Worm (Caenorhabditis elegans) whole organism, L2 larva: Measurements from ENCODE around the gene eral-1.
A peak's percentile ranks its signal among the peaks of the same experiment; 100 is the strongest.

Experiments used
- C34F6.9 ChIP-seq: fragments of 150-350 bp; optimal IDR thresholded peaks from 2 replicates; lab custom pipeline; 2014; ENCODE audit warnings: missing biosample characterization, missing genetic modification characterization
- F13H6.1 ChIP-seq: sonication (generic microtip); optimal IDR thresholded peaks from 2 replicates; lab custom pipeline; 2016; ENCODE audit warnings: missing genetic modification characterization, missing compliant biosample characterization
- R02D3.7 ChIP-seq: fragments of 150-350 bp; optimal IDR thresholded peaks from 2 replicates; lab custom pipeline; 2014; ENCODE audit warnings: missing biosample characterization, missing genetic modification characterization
- ZK546.5 ChIP-seq: sonication (generic microtip); optimal IDR thresholded peaks from 2 replicates; lab custom pipeline; 2017; ENCODE audit warnings: missing biosample characterization, missing genetic modification characterization
- aly-2 ChIP-seq: fragments of 150-350 bp; optimal IDR thresholded peaks from 2 replicates; lab custom pipeline; 2014; ENCODE audit warnings: missing biosample characterization, missing genetic modification characterization
- ama-1 ChIP-seq: fragments of 150-350 bp; optimal IDR thresholded peaks from 2 replicates; lab custom pipeline; 2018; ENCODE audit warnings: inconsistent platforms
- blmp-1 ChIP-seq: sonication (generic microtip); optimal IDR thresholded peaks from 2 replicates; lab custom pipeline; 2017; ENCODE audit warnings: missing genetic modification characterization, mild to moderate bottlenecking, missing compliant biosample characterization, antibody characterized with exemption, moderate library complexity; ENCODE audit not compliant: insufficient read depth
- ceh-16 ChIP-seq: fragments of 150-350 bp; optimal IDR thresholded peaks from 2 replicates; lab custom pipeline; 2014; ENCODE audit warnings: missing biosample characterization, missing genetic modification characterization
- ceh-82 ChIP-seq: fragments of 150-350 bp; optimal IDR thresholded peaks from 2 replicates; lab custom pipeline; 2014; ENCODE audit warnings: missing biosample characterization, missing genetic modification characterization
- crh-2 ChIP-seq: sonication (generic microtip); optimal IDR thresholded peaks from 2 replicates; lab custom pipeline; 2017; ENCODE audit warnings: missing biosample characterization, missing genetic modification characterization
- dmd-4 ChIP-seq: sonication (generic microtip); optimal IDR thresholded peaks from 2 replicates; lab custom pipeline; 2017; ENCODE audit warnings: missing biosample characterization, missing genetic modification characterization
- egl-27 ChIP-seq: sonication (generic microtip); optimal IDR thresholded peaks from 3 replicates; lab custom pipeline; 2017; ENCODE audit warnings: missing biosample characterization, missing genetic modification reagents, missing genetic modification characterization
- elt-1 ChIP-seq: fragments of 150-350 bp; optimal IDR thresholded peaks from 2 replicates; lab custom pipeline; 2014; ENCODE audit warnings: missing biosample characterization, missing genetic modification characterization
- fos-1 ChIP-seq: fragments of 150-350 bp; optimal IDR thresholded peaks from 2 replicates; lab custom pipeline; 2014; ENCODE audit warnings: missing biosample characterization, missing genetic modification characterization
- gmeb-1 ChIP-seq: fragments of 150-350 bp; optimal IDR thresholded peaks from 2 replicates; lab custom pipeline; 2014; ENCODE audit warnings: missing biosample characterization, missing genetic modification characterization
- lin-13 ChIP-seq: fragments of 150-350 bp; optimal IDR thresholded peaks from 2 replicates; lab custom pipeline; 2014; ENCODE audit warnings: missing biosample characterization, missing genetic modification reagents, missing genetic modification characterization
- lin-39 ChIP-seq: fragments of 150-350 bp; optimal IDR thresholded peaks from 2 replicates; lab custom pipeline; 2014; ENCODE audit warnings: missing biosample characterization, missing genetic modification reagents, missing genetic modification characterization
- lsy-2 ChIP-seq, 2 experiments: fragments of 150-350 bp in 1 of 2; sonication (generic microtip) in 1 of 2; optimal IDR thresholded peaks; 2 replicates each; lab custom pipeline; 2014 to 2017; ENCODE audit warnings: missing biosample characterization in 2 of 2, missing genetic modification characterization in 2 of 2
- mab-5 ChIP-seq: fragments of 150-350 bp; optimal IDR thresholded peaks from 2 replicates; lab custom pipeline; 2014; ENCODE audit warnings: missing biosample characterization, missing genetic modification characterization
- mbf-1 ChIP-seq: sonication (generic microtip); optimal IDR thresholded peaks from 2 replicates; lab custom pipeline; 2017; ENCODE audit warnings: missing biosample characterization, missing genetic modification characterization
- mdl-1 ChIP-seq, 2 experiments: fragments of 150-350 bp in 1 of 2; sonication (generic microtip) in 1 of 2; optimal IDR thresholded peaks; 2 replicates each; lab custom pipeline; 2017; ENCODE audit warnings: missing biosample characterization in 2 of 2, missing genetic modification characterization in 2 of 2
- nhr-10 ChIP-seq: sonication (generic microtip); optimal IDR thresholded peaks from 2 replicates; lab custom pipeline; 2017; ENCODE audit warnings: missing biosample characterization, missing genetic modification characterization
- nhr-11 ChIP-seq: fragments of 150-350 bp; optimal IDR thresholded peaks from 2 replicates; lab custom pipeline; 2014; ENCODE audit warnings: missing biosample characterization, missing genetic modification characterization
- nhr-12 ChIP-seq: fragments of 150-350 bp; optimal IDR thresholded peaks from 2 replicates; lab custom pipeline; 2014; ENCODE audit warnings: missing biosample characterization, missing genetic modification characterization
- nhr-129 ChIP-seq: fragments of 150-350 bp; optimal IDR thresholded peaks from 2 replicates; lab custom pipeline; 2014; ENCODE audit warnings: missing biosample characterization, missing genetic modification characterization
- nhr-21 ChIP-seq: fragments of 150-350 bp; optimal IDR thresholded peaks from 2 replicates; lab custom pipeline; 2014; ENCODE audit warnings: missing biosample characterization, missing genetic modification characterization
- nhr-23 ChIP-seq: fragments of 150-350 bp; optimal IDR thresholded peaks from 2 replicates; lab custom pipeline; 2014; ENCODE audit warnings: missing biosample characterization, missing genetic modification reagents, missing genetic modification characterization
- nhr-237 ChIP-seq: fragments of 150-350 bp; optimal IDR thresholded peaks from 2 replicates; lab custom pipeline; 2014; ENCODE audit warnings: missing biosample characterization, missing genetic modification characterization
- nhr-25 ChIP-seq: fragments of 150-350 bp; sonication (generic microtip); optimal IDR thresholded peaks from 3 replicates; lab custom pipeline; 2014; ENCODE audit warnings: missing biosample characterization, missing genetic modification characterization
- nhr-6 ChIP-seq: fragments of 150-350 bp; optimal IDR thresholded peaks from 2 replicates; lab custom pipeline; 2014; ENCODE audit warnings: missing biosample characterization, missing genetic modification characterization
- nhr-77 ChIP-seq: fragments of 150-350 bp; optimal IDR thresholded peaks from 2 replicates; lab custom pipeline; 2014; ENCODE audit warnings: missing biosample characterization, missing genetic modification characterization
- peb-1 ChIP-seq: fragments of 150-350 bp; optimal IDR thresholded peaks from 2 replicates; lab custom pipeline; 2014; ENCODE audit warnings: missing biosample characterization, missing genetic modification characterization
- sem-4 ChIP-seq: fragments of 150-350 bp; optimal IDR thresholded peaks from 2 replicates; lab custom pipeline; 2014; ENCODE audit warnings: missing biosample characterization, missing genetic modification reagents, missing genetic modification characterization
- skn-1 ChIP-seq: sonication (generic microtip); optimal IDR thresholded peaks from 2 replicates; lab custom pipeline; 2017; ENCODE audit warnings: missing biosample characterization, missing genetic modification characterization
- sma-3 ChIP-seq: sonication (generic microtip); optimal IDR thresholded peaks from 2 replicates; lab custom pipeline; 2016; ENCODE audit warnings: missing genetic modification reagents, missing genetic modification characterization, missing compliant biosample characterization
- sma-9 ChIP-seq, 2 experiments: fragments of 150-350 bp in 1 of 2; sonication (generic microtip) in 1 of 2; optimal IDR thresholded peaks; 2 replicates each; lab custom pipeline; 2014 to 2016; ENCODE audit warnings: missing genetic modification characterization in 2 of 2, mild to moderate bottlenecking in 1 of 2, missing biosample characterization in 1 of 2, missing compliant biosample characterization in 1 of 2, missing genetic modification reagents in 1 of 2, moderate library complexity in 1 of 2
- snpc-4 ChIP-seq: fragments of 150-350 bp; optimal IDR thresholded peaks from 2 replicates; lab custom pipeline; 2014; ENCODE audit warnings: missing biosample characterization, missing genetic modification characterization
- unc-39 ChIP-seq: fragments of 150-350 bp; optimal IDR thresholded peaks from 2 replicates; lab custom pipeline; 2014; ENCODE audit warnings: missing biosample characterization, missing genetic modification characterization
- unc-55 ChIP-seq: fragments of 150-350 bp; sonication (generic microtip); optimal IDR thresholded peaks from 3 replicates; lab custom pipeline; 2014; ENCODE audit warnings: missing biosample characterization, missing genetic modification reagents, missing genetic modification characterization
- unc-62 ChIP-seq: fragments of 150-350 bp; optimal IDR thresholded peaks from 2 replicates; lab custom pipeline; 2014; ENCODE audit warnings: missing biosample characterization, missing genetic modification reagents, missing genetic modification characterization
- zag-1 ChIP-seq: fragments of 150-350 bp; optimal IDR thresholded peaks from 2 replicates; lab custom pipeline; 2014; ENCODE audit warnings: missing biosample characterization, missing genetic modification characterization
- ztf-1 ChIP-seq: fragments of 200-800 bp; sonication (Bioruptor generic); conservative IDR thresholded peaks from 2 replicates; pipeline ENCODE4 v1.3.6; 2022; ENCODE audit warnings: missing genetic modification characterization, missing compliant biosample characterization
- ztf-11 ChIP-seq: sonication (generic microtip); optimal IDR thresholded peaks from 2 replicates; lab custom pipeline; 2017; ENCODE audit warnings: missing biosample characterization, missing genetic modification characterization
- ztf-4 ChIP-seq: fragments of 150-350 bp; optimal IDR thresholded peaks from 2 replicates; lab custom pipeline; 2014; ENCODE audit warnings: missing biosample characterization, missing genetic modification characterization

Gene eral-1

ce11 chrII:9605954-9606353 lies 16.4 kb upstream of the eral-1 start (continued):
- TF ChIP-seq nhr-77 (tag; lab: Kevin White, UChicago) (no peak), peb-1 (tag; lab: Kevin White, UChicago) (no peak), nhr-237 (tag; lab: Kevin White, UChicago) (no peak)

- TF ChIP-seq nhr-11 (tag; lab: Kevin White, UChicago): no peak
- TF ChIP-seq ama-1: no peak
- no peak for TF ChIP-seq egl-27 (tag; lab: Kevin White, UChicago)
- no peak for TF ChIP-seq ceh-82 (tag; lab: Kevin White, UChicago)
- TF ChIP-seq R02D3.7 (tag; lab: Kevin White, UChicago): no peak
- no peak for TF ChIP-seq gmeb-1 (tag; lab: Kevin White, UChicago)
- no peak for TF ChIP-seq F13H6.1
- TF ChIP-seq zag-1: no peak
- no peak for TF ChIP-seq peb-1 (tag; lab: Kevin White, UChicago)
- no peak for TF ChIP-seq sem-4
- TF ChIP-seq mab-5 (tag; lab: Kevin White, UChicago): no peak
- TF ChIP-seq nhr-129 (tag; lab: Kevin White, UChicago): peak; percentile 65
- no peak for TF ChIP-seq ztf-4 (tag; lab: Kevin White, UChicago)
- TF ChIP-seq nhr-21: no peak
- no peak for TF ChIP-seq nhr-10
- TF ChIP-seq nhr-23 (tag; lab: Kevin White, UChicago): no peak
- no peak for TF ChIP-seq fos-1 (tag; lab: Kevin White, UChicago)
- TF ChIP-seq ztf-1 (GFP tag; lab: Robert Waterston, UW): no peak
- TF ChIP-seq nhr-237 (tag; lab: Kevin White, UChicago): no peak
- TF ChIP-seq mbf-1 (tag; lab: Kevin White, UChicago): no peak
- no peak for TF ChIP-seq elt-1 (tag; lab: Kevin White, UChicago)
- peak in 1 of 2 experiments; percentile 20 for TF ChIP-seq lsy-2 (tag; optimal IDR thresholded peaks at IDR 0.05; lab: Kevin White, UChicago)
- TF ChIP-seq nhr-77 (tag; lab: Kevin White, UChicago): no peak
- no peak for TF ChIP-seq unc-62
- TF ChIP-seq crh-2 (tag; lab: Kevin White, UChicago): peak; percentile 52
- no peak for TF ChIP-seq ztf-11 (tag; lab: Kevin White, UChicago)
- TF ChIP-seq unc-55: no peak
- peak; percentile 59 for TF ChIP-seq sma-9 (GFP tag; optimal IDR thresholded peaks at IDR 0.05; lab: Kevin White, UChicago)
- TF ChIP-seq sma-9 (tag; optimal IDR thresholded peaks at IDR 0.05; lab: Kevin White, UChicago): no peak
- peak; percentile 17 for TF ChIP-seq nhr-25 (tag; lab: Kevin White, UChicago)
- no peak for TF ChIP-seq ZK546.5 (tag; lab: Kevin White, UChicago)
Observed at ce11 chrII:9605336-9605735, 15.8 kb upstream of the eral-1 start, which contains the start of gene nhr-19. nhr-19 (minus strand) TSS chrII:9605526.

- TF ChIP-seq ztf-11 (tag; lab: Kevin White, UChicago) (no peak), skn-1 (tag; lab: Kevin White, UChicago) (peak; percentile 27)
Observed at ce11 chrII:9604685-9605084, 15.1 kb upstream of the eral-1 start.

- TF ChIP-seq sma-9 (GFP tag; optimal IDR thresholded peaks at IDR 0.05; lab: Kevin White, UChicago) (peak; percentile 65), sma-9 (tag; optimal IDR thresholded peaks at IDR 0.05; lab: Kevin White, UChicago) (no peak), nhr-25 (tag; lab: Kevin White, UChicago) (peak; percentile 13), nhr-11 (tag; lab: Kevin White, UChicago) (no peak), lin-39 (no peak), C34F6.9 (tag; lab: Kevin White, UChicago) (no peak), unc-62 (no peak), ZK546.5 (tag; lab: Kevin White, UChicago) (no peak), ztf-11 (tag; lab: Kevin White, UChicago) (no peak), nhr-12 (no peak), gmeb-1 (tag; lab: Kevin White, UChicago) (peak; percentile 14), R02D3.7 (tag; lab: Kevin White, UChicago) (no peak), sma-3 (GFP tag; lab: Kevin White, UChicago) (no peak), zag-1 (no peak), ztf-4 (tag; lab: Kevin White, UChicago) (no peak), fos-1 (tag; lab: Kevin White, UChicago) (peak; percentile 8), aly-2 (tag; lab: Kevin White, UChicago) (no peak), sem-4 (no peak), nhr-77 (tag; lab: Kevin White, UChicago) (no peak), nhr-6 (tag; lab: Kevin White, UChicago) (no peak), egl-27 (tag; lab: Kevin White, UChicago) (no peak), ceh-82 (tag; lab: Kevin White, UChicago) (no peak), blmp-1 (no peak), peb-1 (tag; lab: Kevin White, UChicago) (no peak), mab-5 (tag; lab: Kevin White, UChicago) (no peak), ztf-1 (GFP tag; lab: Robert Waterston, UW) (no peak), lsy-2 (tag; optimal IDR thresholded peaks at IDR 0.05; lab: Kevin White, UChicago) (no peak), nhr-23 (tag; lab: Kevin White, UChicago) (no peak), lin-13 (no peak), snpc-4 (tag; lab: Kevin White, UChicago) (no peak), dmd-4 (tag; lab: Kevin White, UChicago) (no peak), crh-2 (tag; lab: Kevin White, UChicago) (peak; percentile 10), nhr-129 (tag; lab: Kevin White, UChicago) (peak; percentile 40), unc-55 (no peak), nhr-21 (no peak), unc-39 (tag; lab: Kevin White, UChicago) (no peak), mdl-1 (tag; optimal IDR thresholded peaks at IDR 0.05; lab: Kevin White, UChicago) (no peak), ama-1 (no peak), ceh-16 (tag; lab: Kevin White, UChicago) (no peak)
Observed at ce11 chrII:9604063-9604462, 14.5 kb upstream of the eral-1 start.
